Worm (Caenorhabditis elegans): ENCODE measurements around the gene snu-23.

snu-23 gene

DNA sequence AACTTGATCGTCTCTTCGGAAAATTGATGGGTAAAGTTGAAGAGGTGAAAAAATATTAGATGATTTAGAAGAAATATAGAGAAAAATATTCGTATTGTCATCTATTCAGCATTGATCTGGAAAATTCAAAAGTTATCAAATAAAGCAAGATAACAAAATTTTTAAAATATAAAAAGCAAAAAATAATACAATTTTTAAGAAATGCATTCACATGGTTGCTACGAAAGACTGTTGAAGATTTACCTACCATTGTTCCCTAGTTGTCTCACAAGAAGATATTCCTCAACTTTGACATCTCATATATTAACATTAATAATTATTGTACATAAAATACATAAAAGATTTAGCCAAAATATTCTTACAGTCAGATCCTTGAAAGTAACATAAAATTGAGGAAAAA is 15.6 kb downstream of the snu-23 start, which contains the start of gene cdh-3:
cdh-3 (minus strand) TSS at position 101 of the 400 bp plus-strand sequence.
- TF ChIP-seq rnt-1 (tag; optimal IDR thresholded peaks at IDR 0.05) = no peak
- no peak for TF ChIP-seq unc-62 (GFP tag; optimal IDR thresholded peaks at IDR 0.05)
- no peak for TF ChIP-seq skn-1 (tag; optimal IDR thresholded peaks at IDR 0.05)
- no peak for TF ChIP-seq hlh-4 (tag; optimal IDR thresholded peaks at IDR 0.05)
- TF ChIP-seq nhr-237 (tag; optimal IDR thresholded peaks at IDR 0.05) = no peak
- no peak for TF ChIP-seq snpc-4 (tag; optimal IDR thresholded peaks at IDR 0.05)
- no peak for TF ChIP-seq snu-23 (GFP tag; optimal IDR thresholded peaks at IDR 0.05)
- no peak for TF ChIP-seq mep-1 (tag; optimal IDR thresholded peaks at IDR 0.05)
- TF ChIP-seq nhr-28 (tag; optimal IDR thresholded peaks at IDR 0.05) = no peak

DNA sequence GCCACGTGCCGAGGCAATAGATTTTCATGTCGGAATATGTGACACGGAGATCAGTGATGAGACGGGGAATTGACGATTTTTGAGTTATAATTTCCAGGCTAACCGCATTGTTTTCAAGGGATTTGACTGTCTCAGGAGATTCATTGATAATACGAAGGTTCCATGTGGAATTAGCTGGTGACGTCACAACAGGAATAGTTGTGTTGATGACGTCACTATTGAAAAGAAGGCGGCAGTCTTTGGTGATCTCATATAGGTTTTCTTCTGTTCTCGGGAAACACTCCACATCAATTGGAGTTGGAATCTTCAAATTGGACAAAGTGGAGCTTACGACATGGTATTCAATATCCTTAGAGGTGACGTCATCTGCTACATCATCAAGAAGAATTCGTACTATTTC is 26.7 kb downstream of the snu-23 start:
- TF ChIP-seq lin-35 (GFP tag; optimal IDR thresholded peaks at IDR 0.05) (no peak), nhr-19 (GFP tag; conservative IDR thresholded peaks at IDR 0.05) (no peak), ceh-82 (tag; optimal IDR thresholded peaks at IDR 0.05) (no peak), unc-30 (tag; optimal IDR thresholded peaks at IDR 0.05) (no peak), Y116A8C.19 (tag; optimal IDR thresholded peaks at IDR 0.05; ENCODE audit: borderline replicate concordance) (no peak), fkh-4 (tag; optimal IDR thresholded peaks at IDR 0.05; ENCODE audit: borderline replicate concordance) (no peak), unc-86 (tag; optimal IDR thresholded peaks at IDR 0.05) (no peak), jun-1 (tag; optimal IDR thresholded peaks at IDR 0.05) (no peak), nhr-77 (tag; optimal IDR thresholded peaks at IDR 0.05) (no peak), irx-1 (tag; optimal IDR thresholded peaks at IDR 0.05) (no peak), nhr-85 (tag) (no peak), skn-1 (tag; optimal IDR thresholded peaks at IDR 0.05) (no peak), mab-9 (GFP tag; IDR thresholded peaks at IDR 0.05) (no peak), fos-1 (tag; optimal IDR thresholded peaks at IDR 0.05) (no peak), pag-3 (tag; optimal IDR thresholded peaks at IDR 0.05; ENCODE audit: borderline replicate concordance, insufficient read depth) (no peak), nhr-84 (tag; optimal IDR thresholded peaks at IDR 0.05) (no peak), mep-1 (tag; optimal IDR thresholded peaks at IDR 0.05) (no peak), lin-14 (GFP tag; optimal IDR thresholded peaks at IDR 0.05) (no peak), fkh-10 (GFP tag; optimal IDR thresholded peaks at IDR 0.05) (no peak), xbp-1 (tag; optimal IDR thresholded peaks at IDR 0.05) (no peak)

DNA sequence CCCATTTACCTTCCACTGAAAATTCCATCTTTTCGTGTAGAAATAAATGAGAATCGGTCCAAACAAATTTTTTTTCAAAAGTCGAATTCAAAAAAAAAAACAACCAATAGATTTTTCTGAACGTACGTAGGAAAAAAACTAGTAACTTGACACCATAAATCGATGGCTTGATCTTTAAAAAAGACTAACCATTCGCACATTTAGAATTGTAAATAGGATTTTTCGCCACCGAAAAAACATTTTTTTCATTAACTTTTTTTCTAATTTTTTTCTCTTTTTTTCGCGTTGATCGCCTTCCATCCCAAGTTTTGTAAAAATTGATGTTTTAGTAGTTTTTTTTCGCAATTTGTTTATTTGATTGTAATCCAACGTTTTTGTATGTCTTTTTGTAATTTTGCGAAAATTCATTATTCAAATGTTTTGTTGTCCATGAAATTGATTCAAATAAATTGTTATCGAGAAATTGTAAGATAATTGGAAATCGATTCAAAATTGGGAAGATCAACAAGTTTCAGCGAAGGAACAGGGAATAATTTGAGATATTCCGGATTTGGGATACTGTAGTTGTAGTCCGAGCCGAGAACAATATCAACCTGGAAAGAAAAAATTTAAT is 32.2 kb downstream of the snu-23 start:
- TF ChIP-seq ama-1 (optimal IDR thresholded peaks at IDR 0.05) = no peak
- no peak for TF ChIP-seq nhr-77 (tag; optimal IDR thresholded peaks at IDR 0.05)
- TF ChIP-seq lin-35 (GFP tag; optimal IDR thresholded peaks at IDR 0.05) = no peak
- TF ChIP-seq unc-130 (tag; optimal IDR thresholded peaks at IDR 0.05) = no peak
- TF ChIP-seq mab-9 (GFP tag; IDR thresholded peaks at IDR 0.05) = no peak
- TF ChIP-seq swsn-7 (tag; optimal IDR thresholded peaks at IDR 0.05) = no peak
- TF ChIP-seq snpc-4 (tag; optimal IDR thresholded peaks at IDR 0.05) = no peak
- TF ChIP-seq aha-1 (tag; optimal IDR thresholded peaks at IDR 0.05) = no peak
- no peak for TF ChIP-seq nhr-76 (tag; optimal IDR thresholded peaks at IDR 0.05)
- TF ChIP-seq fkh-4 (tag; optimal IDR thresholded peaks at IDR 0.05; ENCODE audit: borderline replicate concordance) = no peak
- TF ChIP-seq ceh-63 (GFP tag; optimal IDR thresholded peaks at IDR 0.05) = no peak
- no peak for TF ChIP-seq C34B4.2 (tag; optimal IDR thresholded peaks at IDR 0.05)
- TF ChIP-seq nhr-85 (tag) = peak; percentile 65
- TF ChIP-seq unc-86 (tag; optimal IDR thresholded peaks at IDR 0.05) = no peak
- TF ChIP-seq ztf-4 (tag; optimal IDR thresholded peaks at IDR 0.05) = peak; percentile 40
- no peak for TF ChIP-seq nhr-11 (tag; optimal IDR thresholded peaks at IDR 0.05)
- TF ChIP-seq aly-2 (tag; optimal IDR thresholded peaks at IDR 0.05) = peak; percentile 40
- no peak for TF ChIP-seq sox-4 (tag; optimal IDR thresholded peaks at IDR 0.05)
- TF ChIP-seq snu-23 (GFP tag; optimal IDR thresholded peaks at IDR 0.05) = no peak

DNA sequence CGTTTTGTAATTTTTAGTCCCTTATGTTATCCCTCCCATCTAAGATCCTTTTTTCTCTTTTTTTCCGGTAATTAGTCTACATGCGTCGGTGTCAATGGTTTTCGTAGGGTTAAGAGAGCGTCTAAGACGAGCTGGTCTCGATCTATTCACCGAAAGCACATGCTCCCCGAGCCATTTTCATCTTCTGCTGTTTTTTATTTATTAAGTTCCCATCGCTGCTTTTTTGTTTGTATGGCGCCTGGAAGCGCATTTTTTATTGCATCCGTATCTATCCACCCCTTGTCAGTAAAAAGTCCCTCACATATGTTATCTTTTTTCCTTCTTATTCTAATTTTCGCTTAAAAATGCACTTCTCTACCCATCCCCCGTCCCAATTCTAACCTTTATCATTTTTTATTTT is 33.1 kb downstream of the snu-23 start:
- TF ChIP-seq C16A3.4 (tag; optimal IDR thresholded peaks at IDR 0.05) (no peak), nhr-71 (tag; optimal IDR thresholded peaks at IDR 0.05) (no peak), mef-2 (tag; optimal IDR thresholded peaks at IDR 0.05) (no peak), F16B12.6 (tag; optimal IDR thresholded peaks at IDR 0.05) (no peak), lsy-2 (tag; optimal IDR thresholded peaks at IDR 0.05) (no peak), hlh-17 (GFP tag; optimal IDR thresholded peaks at IDR 0.05; ENCODE audit: borderline replicate concordance) (no peak), egl-27 (tag; optimal IDR thresholded peaks at IDR 0.05) (no peak), nhr-84 (tag; optimal IDR thresholded peaks at IDR 0.05) (no peak), sup-37 (GFP tag; optimal IDR thresholded peaks at IDR 0.05) (no peak), fkh-4 (tag; optimal IDR thresholded peaks at IDR 0.05; ENCODE audit: borderline replicate concordance) (no peak), snpc-4 (tag; optimal IDR thresholded peaks at IDR 0.05) (no peak), unc-30 (tag; optimal IDR thresholded peaks at IDR 0.05) (no peak), blmp-1 (tag; optimal IDR thresholded peaks at IDR 0.05) (no peak), lin-13 (GFP tag; optimal IDR thresholded peaks at IDR 0.05) (no peak), sox-4 (tag; optimal IDR thresholded peaks at IDR 0.05) (no peak), xbp-1 (tag; optimal IDR thresholded peaks at IDR 0.05) (no peak), skn-1 (tag; optimal IDR thresholded peaks at IDR 0.05) (no peak), zag-1 (tag; optimal IDR thresholded peaks at IDR 0.05) (no peak)

All from whole organism, L1 larva.